Worm (Caenorhabditis elegans): ENCODE results near the gene C01G5.7.

The C01G5.7 gene

DNA sequence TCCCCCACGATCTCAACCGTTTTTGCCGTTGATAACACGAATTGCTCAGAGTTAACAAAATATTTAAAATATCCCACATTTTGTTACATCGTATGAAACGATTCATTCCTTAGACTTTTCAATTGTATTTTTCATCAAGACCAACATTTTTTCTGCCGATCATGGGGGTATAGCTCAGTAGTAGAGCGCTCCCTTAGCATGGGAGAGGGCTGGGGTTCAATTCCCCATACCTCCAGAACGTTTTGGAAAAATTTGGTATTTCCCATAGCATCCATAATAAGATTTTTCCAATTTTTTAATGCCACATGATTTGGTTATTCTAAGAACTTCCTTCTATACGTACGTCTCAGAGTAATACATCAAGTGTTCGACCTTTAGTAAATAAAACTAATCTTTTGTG, 44.1 kb downstream of the C01G5.7 start:
- TF ChIP-seq nhr-43 (tag; optimal IDR thresholded peaks at IDR 0.05; ENCODE audit: poor library complexity, severe bottlenecking) (no peak), ztf-11 (tag; optimal IDR thresholded peaks at IDR 0.05) (no peak), nhr-11 (tag; optimal IDR thresholded peaks at IDR 0.05) (no peak), ceh-82 (tag; optimal IDR thresholded peaks at IDR 0.05) (no peak), pha-4 (tag; optimal IDR thresholded peaks at IDR 0.05) (peak; percentile 38), sea-2 (GFP tag; optimal IDR thresholded peaks at IDR 0.05) (no peak), ceh-16 (tag; optimal IDR thresholded peaks at IDR 0.05) (no peak)

DNA sequence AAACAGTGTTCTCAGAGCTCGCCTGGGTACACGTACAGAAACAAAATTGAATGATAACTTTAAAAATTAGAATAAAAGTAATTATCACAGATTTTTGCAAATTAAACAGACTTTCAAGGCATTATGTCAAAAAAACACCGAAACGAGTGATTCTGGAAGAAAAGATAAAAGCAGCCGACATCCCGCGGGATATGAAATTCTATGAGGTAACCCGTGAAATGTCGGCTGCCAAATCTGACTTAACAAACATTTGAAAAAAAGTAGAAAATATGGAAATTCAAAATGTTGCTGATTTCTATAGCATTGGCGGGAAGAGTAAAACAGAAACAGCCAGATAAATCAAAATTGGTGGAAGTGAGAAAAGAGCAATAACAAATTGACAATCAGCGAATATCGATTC, 47.6 kb downstream of the C01G5.7 start:
- TF ChIP-seq snpc-4 (tag; optimal IDR thresholded peaks at IDR 0.05): peak; percentile 44
- no peak for TF ChIP-seq elt-2 (tag; optimal IDR thresholded peaks at IDR 0.05)
- no peak for TF ChIP-seq lin-39 (tag; optimal IDR thresholded peaks at IDR 0.05)

All from whole organism, L3 larva.